Fruit fly (Drosophila melanogaster) whole organism, embryonic: ENCODE data around the gene Cul3.
A peak's percentile ranks its signal among the peaks of the same experiment; 100 is the strongest.

Experiments
- Asciz ChIP-seq: fragments of 200-800 bp; sonication (Bioruptor generic); optimal IDR thresholded peaks from 2 replicates; lab custom pipeline; 2017; ENCODE audit warnings: missing biosample characterization, mild to moderate bottlenecking, missing genetic modification characterization, missing genetic modification reagents
- Bgb ChIP-seq: fragments of 200-800 bp; sonication (Bioruptor generic); IDR thresholded peaks from 2 replicates; pipeline ENCODE4 v1.3.6; 2022; ENCODE audit warnings: missing biosample characterization, missing genetic modification characterization; ENCODE audit not compliant: partially characterized antibody
- CG10654 ChIP-seq: fragments of 200-800 bp; sonication (Bioruptor generic); optimal IDR thresholded peaks from 2 replicates; lab custom pipeline; 2016; ENCODE audit warnings: missing biosample characterization, missing genetic modification characterization
- CG10959 ChIP-seq: fragments of 200-800 bp; sonication (Bioruptor generic); IDR thresholded peaks from 2 replicates; pipeline ENCODE4 v1.3.6; 2022; ENCODE audit warnings: missing biosample characterization, missing genetic modification characterization
- CG1233 ChIP-seq: fragments of 200-800 bp; sonication (Bioruptor generic); optimal IDR thresholded peaks from 4 replicates; lab custom pipeline; 2018; ENCODE audit warnings: missing biosample characterization, mild to moderate bottlenecking, missing genetic modification characterization
- CG13894 ChIP-seq: fragments of 200-800 bp; sonication (Bioruptor generic); optimal IDR thresholded peaks from 3 replicates; lab custom pipeline; 2018; ENCODE audit warnings: missing biosample characterization, mild to moderate bottlenecking, missing genetic modification characterization, moderate library complexity
- CG15514 ChIP-seq: fragments of 200-800 bp; sonication (Bioruptor generic); optimal IDR thresholded peaks from 3 replicates; lab custom pipeline; 2017; ENCODE audit warnings: missing biosample characterization, missing genetic modification characterization, mild to moderate bottlenecking, moderate library complexity, missing genetic modification reagents
- CG16815 ChIP-seq: fragments of 200-800 bp; sonication (Bioruptor generic); optimal IDR thresholded peaks from 3 replicates; lab custom pipeline; 2017; ENCODE audit warnings: missing biosample characterization, mild to moderate bottlenecking, missing genetic modification characterization
- CG17385 ChIP-seq: fragments of 200-800 bp; sonication (Bioruptor generic); optimal IDR thresholded peaks from 3 replicates; lab custom pipeline; 2018; ENCODE audit warnings: missing biosample characterization, mild to moderate bottlenecking, missing genetic modification characterization
- CG17568 ChIP-seq: fragments of 200-800 bp; sonication (Bioruptor generic); optimal IDR thresholded peaks from 2 replicates; lab custom pipeline; 2018; ENCODE audit warnings: missing biosample characterization, mild to moderate bottlenecking, missing genetic modification characterization, moderate library complexity
- CG17912 ChIP-seq: fragments of 200-800 bp; sonication (Bioruptor generic); optimal IDR thresholded peaks from 2 replicates; lab custom pipeline; 2018; ENCODE audit warnings: missing biosample characterization, mild to moderate bottlenecking, missing genetic modification characterization
- CG6175 ChIP-seq: fragments of 200-800 bp; sonication (Bioruptor generic); IDR thresholded peaks from 3 replicates; pipeline ENCODE4 v1.3.6; 2022; ENCODE audit warnings: missing biosample characterization, missing genetic modification characterization
- CG6683 ChIP-seq: fragments of 200-800 bp; sonication (Bioruptor generic); optimal IDR thresholded peaks from 2 replicates; lab custom pipeline; 2017; ENCODE audit warnings: missing biosample characterization, mild to moderate bottlenecking, missing genetic modification characterization, missing genetic modification reagents
- CG7928 ChIP-seq: fragments of 200-800 bp; sonication (Bioruptor generic); optimal IDR thresholded peaks from 2 replicates; lab custom pipeline; 2017; ENCODE audit warnings: missing biosample characterization, mild to moderate bottlenecking, missing genetic modification characterization
- D19A ChIP-seq: fragments of 200-800 bp; optimal IDR thresholded peaks from 3 replicates; lab custom pipeline; 2019; ENCODE audit warnings: missing biosample characterization, mild to moderate bottlenecking, missing genetic modification characterization, moderate library complexity
- Dek ChIP-seq: fragments of 200-800 bp; sonication (Bioruptor generic); optimal IDR thresholded peaks from 3 replicates; lab custom pipeline; 2019; ENCODE audit warnings: missing biosample characterization, mild to moderate bottlenecking, missing genetic modification characterization, moderate library complexity
- Dll ChIP-seq: fragments of 200-800 bp; sonication (Bioruptor generic); IDR thresholded peaks from 4 replicates; pipeline ENCODE4 v1.3.6; 2022; ENCODE audit warnings: missing biosample characterization, missing genetic modification characterization; ENCODE audit not compliant: partially characterized antibody
- E2f2 ChIP-seq: fragments of 200-800 bp; sonication (Bioruptor generic); IDR thresholded peaks from 2 replicates; pipeline ENCODE4 v1.3.6; 2022; ENCODE audit warnings: missing biosample characterization, missing genetic modification characterization
- Fer2 ChIP-seq: fragments of 200-800 bp; sonication (Bioruptor generic); optimal IDR thresholded peaks from 2 replicates; lab custom pipeline; 2018; ENCODE audit warnings: missing biosample characterization, mild to moderate bottlenecking, missing genetic modification characterization, moderate library complexity
- Fer3 ChIP-seq: fragments of 200-800 bp; sonication (Bioruptor generic); optimal IDR thresholded peaks from 2 replicates; lab custom pipeline; 2018; ENCODE audit warnings: missing biosample characterization, mild to moderate bottlenecking, missing genetic modification characterization, moderate library complexity
- HmgZ ChIP-seq: fragments of 200-800 bp; sonication (Bioruptor generic); optimal IDR thresholded peaks from 2 replicates; lab custom pipeline; 2018; ENCODE audit warnings: missing biosample characterization, mild to moderate bottlenecking, missing genetic modification characterization
- Med ChIP-seq: fragments of 200-800 bp; sonication (Bioruptor generic); peaks from one replicate; lab custom pipeline; 2016; ENCODE audit warnings: missing biosample characterization, missing genetic modification characterization, mild to moderate bottlenecking, inconsistent platforms, moderate library complexity
- Nf-YC ChIP-seq: fragments of 200-800 bp; optimal IDR thresholded peaks from 3 replicates; lab custom pipeline; 2019; ENCODE audit warnings: missing biosample characterization, mild to moderate bottlenecking, missing genetic modification characterization, moderate library complexity
- Optix ChIP-seq: fragments of 200-800 bp; sonication (Bioruptor generic); IDR thresholded peaks from 3 replicates; pipeline ENCODE4 v1.3.6; 2022; ENCODE audit warnings: missing biosample characterization, missing genetic modification characterization
- Rfx ChIP-seq: fragments of 200-800 bp; sonication (Bioruptor generic); IDR thresholded peaks from 2 replicates; pipeline ENCODE4 v1.3.6; 2022; ENCODE audit warnings: missing biosample characterization, missing genetic modification characterization
- TFAM ChIP-seq: fragments of 200-800 bp; sonication (Bioruptor generic); optimal IDR thresholded peaks from 2 replicates; lab custom pipeline; 2017; ENCODE audit warnings: missing biosample characterization, missing genetic modification characterization, inconsistent platforms
- Xbp1 ChIP-seq: fragments of 200-800 bp; sonication (Bioruptor generic); optimal IDR thresholded peaks from 3 replicates; lab custom pipeline; 2016; ENCODE audit warnings: missing biosample characterization, mild to moderate bottlenecking, missing genetic modification characterization
- Xrp1 ChIP-seq: fragments of 200-800 bp; sonication (Bioruptor generic); IDR thresholded peaks from 2 replicates; pipeline ENCODE4 v1.3.6; 2022; ENCODE audit warnings: missing biosample characterization, missing genetic modification characterization
- YL-1 ChIP-seq: fragments of 200-800 bp; sonication (Bioruptor generic); optimal IDR thresholded peaks from 3 replicates; lab custom pipeline; 2017; ENCODE audit warnings: missing biosample characterization, mild to moderate bottlenecking, missing genetic modification characterization
- bsh ChIP-seq, 2 experiments: fragments of 200-800 bp; sonication (Bioruptor generic); optimal IDR thresholded peaks; 2 replicates each; lab custom pipeline; 2017 to 2018; ENCODE audit warnings: mild to moderate bottlenecking in 2 of 2, missing biosample characterization in 2 of 2, missing genetic modification characterization in 2 of 2, moderate library complexity in 1 of 2
- cg ChIP-seq: fragments of 200-800 bp; sonication (Bioruptor generic); optimal IDR thresholded peaks from 3 replicates; lab custom pipeline; 2019; ENCODE audit warnings: missing biosample characterization, mild to moderate bottlenecking, missing genetic modification characterization, moderate library complexity
- chinmo ChIP-seq: fragments of 200-800 bp; sonication (Bioruptor generic); IDR thresholded peaks from 4 replicates; pipeline ENCODE4 v1.3.6; 2022; ENCODE audit warnings: missing biosample characterization, missing genetic modification characterization; ENCODE audit not compliant: partially characterized antibody
- chm ChIP-seq: fragments of 200-800 bp; sonication (Bioruptor generic); IDR thresholded peaks from 2 replicates; pipeline ENCODE4 v1.3.6; 2022; ENCODE audit warnings: missing biosample characterization, missing genetic modification characterization
- exex ChIP-seq: fragments of 200-800 bp; sonication (Bioruptor generic); optimal IDR thresholded peaks from 4 replicates; lab custom pipeline; 2018; ENCODE audit warnings: missing biosample characterization, mild to moderate bottlenecking, missing genetic modification characterization, moderate library complexity
- ftz-f1 ChIP-seq: fragments of 200-800 bp; sonication (Bioruptor generic); optimal IDR thresholded peaks from 2 replicates; lab custom pipeline; 2016; ENCODE audit warnings: missing biosample characterization, missing genetic modification characterization
- grn ChIP-seq: fragments of 200-800 bp; sonication (Bioruptor generic); optimal IDR thresholded peaks from 3 replicates; lab custom pipeline; 2017; ENCODE audit warnings: missing biosample characterization, missing genetic modification characterization
- gro ChIP-seq: fragments of 200-800 bp; sonication (Bioruptor generic); optimal IDR thresholded peaks from 2 replicates; lab custom pipeline; 2016; ENCODE audit warnings: missing biosample characterization, missing genetic modification characterization
- ken ChIP-seq: fragments of 200-800 bp; sonication (Bioruptor generic); IDR thresholded peaks from 3 replicates; pipeline ENCODE4 v1.3.6; 2022; ENCODE audit warnings: missing biosample characterization, missing genetic modification characterization
- lov ChIP-seq, 2 experiments: fragments of 200-800 bp in 1 of 2; fragments of >200 bp in 1 of 2; sonication (Bioruptor generic) in 1 of 2; IDR thresholded peaks in 1 of 2; optimal IDR thresholded peaks in 1 of 2; 2 replicates in 1 of 2; 3 replicates in 1 of 2; pipeline versions ENCODE4 v1.3.6 to Lab custom; 2017 to 2022; ENCODE audit warnings: missing biosample characterization in 1 of 2, missing genetic modification characterization in 1 of 2
- nmo ChIP-seq: fragments of 200-800 bp; sonication (Bioruptor generic); optimal IDR thresholded peaks from 2 replicates; lab custom pipeline; 2018; ENCODE audit warnings: missing biosample characterization, mild to moderate bottlenecking, missing genetic modification characterization, moderate library complexity
- odd ChIP-seq: fragments of 200-800 bp; sonication (Bioruptor generic); optimal IDR thresholded peaks from 2 replicates; lab custom pipeline; 2017; ENCODE audit warnings: missing biosample characterization, mild to moderate bottlenecking, missing genetic modification characterization
- onecut ChIP-seq: fragments of 200-800 bp; sonication (Bioruptor generic); IDR thresholded peaks from 2 replicates; pipeline ENCODE4 v1.3.6; 2022; ENCODE audit warnings: missing biosample characterization, missing genetic modification characterization
- pnt ChIP-seq: fragments of 200-800 bp; sonication (Bioruptor generic); optimal IDR thresholded peaks from 3 replicates; lab custom pipeline; 2016; ENCODE audit warnings: missing biosample characterization, missing genetic modification characterization
- pzg ChIP-seq: fragments of 200-800 bp; sonication (Bioruptor generic); optimal IDR thresholded peaks from 3 replicates; lab custom pipeline; 2018; ENCODE audit warnings: missing biosample characterization, mild to moderate bottlenecking, missing genetic modification characterization, moderate library complexity
- repo ChIP-seq: fragments of 200-800 bp; sonication (Bioruptor generic); optimal IDR thresholded peaks from 2 replicates; lab custom pipeline; 2016; ENCODE audit warnings: missing biosample characterization, missing genetic modification characterization
- stwl ChIP-seq: fragments of 200-800 bp; sonication (Bioruptor generic); optimal IDR thresholded peaks from 3 replicates; lab custom pipeline; 2018; ENCODE audit warnings: missing biosample characterization, mild to moderate bottlenecking, missing genetic modification characterization, moderate library complexity
- tna ChIP-seq: fragments of 200-800 bp; sonication (Bioruptor generic); IDR thresholded peaks from 2 replicates; pipeline ENCODE4 v1.3.6; 2022; ENCODE audit warnings: missing biosample characterization, missing genetic modification characterization; ENCODE audit not compliant: partially characterized antibody
- trem ChIP-seq: fragments of 200-800 bp; optimal IDR thresholded peaks from 3 replicates; lab custom pipeline; 2019; ENCODE audit warnings: missing biosample characterization, mild to moderate bottlenecking, missing genetic modification characterization, moderate library complexity
- usp ChIP-seq: fragments of >200 bp; optimal IDR thresholded peaks from 2 replicates; lab custom pipeline; 2017; ENCODE audit warnings: missing biosample characterization, missing genetic modification characterization
- vvl ChIP-seq: fragments of 200-800 bp; sonication (Bioruptor generic); IDR thresholded peaks from 2 replicates; pipeline ENCODE4 v1.3.6; 2022; ENCODE audit warnings: missing biosample characterization, missing genetic modification characterization

Gene Cul3

dm6 chr2L:15264483-15264987 is 7.3 kb downstream of the Cul3 start, which contains the start of gene yuri (continued):
- peak; percentile 37; the same call in 1 of the 2 replicates for TF ChIP-seq Bgb (GFP tag; lab: Robert Waterston, UW)
- peak; percentile 85 for TF ChIP-seq chm (GFP tag; lab: Robert Waterston, UW)
- peak; percentile 32 for TF ChIP-seq CG15514 (GFP tag; lab: Kevin White, UChicago)
- TF ChIP-seq CG1233 (GFP tag; lab: Kevin White, UChicago): peak; percentile 38
- peak; percentile 27 for TF ChIP-seq CG7928 (GFP tag; lab: Kevin White, UChicago)
- peak; percentile 30 for TF ChIP-seq exex (tag; lab: Kevin White, UChicago)
- no peak for TF ChIP-seq Fer2 (tag; lab: Kevin White, UChicago)
- TF ChIP-seq CG6175 (GFP tag; lab: Robert Waterston, UW): peak; percentile 27; the same call in 1 of the 3 replicates
- peak; percentile 48 for TF ChIP-seq odd (GFP tag; lab: Kevin White, UChicago)
- no peak for TF ChIP-seq lov (optimal IDR thresholded peaks at IDR 0.05; lab: Kevin White, UChicago)
- peak; percentile 65; the same call in 1 of the 3 replicates for TF ChIP-seq lov (GFP tag; IDR thresholded peaks at IDR 0.05; lab: Robert Waterston, UW)
- TF ChIP-seq ken (GFP tag; lab: Robert Waterston, UW): peak; percentile 17; the same call in 1 of the 3 replicates
- no peak for TF ChIP-seq Fer3 (tag; lab: Kevin White, UChicago)
- no peak for TF ChIP-seq CG10959 (GFP tag; lab: Robert Waterston, UW)
- peak; percentile 61 for TF ChIP-seq onecut (GFP tag; lab: Robert Waterston, UW)
- TF ChIP-seq stwl: peak; percentile 10
- peak; percentile 36; the same call in 1 of the 2 replicates for TF ChIP-seq tna (GFP tag; lab: Robert Waterston, UW)
- TF ChIP-seq CG17568: peak; percentile 53
- no peak for TF ChIP-seq CG10654 (GFP tag; lab: Kevin White, UChicago)
- TF ChIP-seq CG6683 (GFP tag; lab: Kevin White, UChicago): peak; percentile 34
- no peak for TF ChIP-seq TFAM
- TF ChIP-seq pnt (GFP tag; lab: Kevin White, UChicago): no peak
- no peak for TF ChIP-seq usp (GFP tag; lab: Kevin White, UChicago)
- peak; percentile 89 for TF ChIP-seq Med (GFP tag; lab: Kevin White, UChicago)
- TF ChIP-seq E2f2: peak; percentile 33; the same call in 1 of the 2 replicates
- TF ChIP-seq ftz-f1 (GFP tag; lab: Kevin White, UChicago): peak; percentile 62
- TF ChIP-seq Xbp1 (GFP tag; lab: Kevin White, UChicago): no peak
- TF ChIP-seq HmgZ (tag; lab: Kevin White, UChicago): peak; percentile 57
- TF ChIP-seq CG17385: peak; percentile 57
- TF ChIP-seq gro (GFP tag; lab: Kevin White, UChicago): peak; percentile 64
- TF ChIP-seq Asciz (GFP tag; lab: Kevin White, UChicago): peak; percentile 47
- peak; percentile 18 for TF ChIP-seq CG17912 (GFP tag; lab: Kevin White, UChicago)
- TF ChIP-seq Xrp1: peak; percentile 58; the same call in 1 of the 2 replicates
- peak; percentile 47; the same call in 1 of the 2 replicates for TF ChIP-seq Rfx
- no peak for TF ChIP-seq D19A (tag; lab: Kevin White, UChicago)
- TF ChIP-seq cg (GFP tag; lab: Kevin White, UChicago): peak; percentile 61

- TF ChIP-seq Optix (GFP tag; lab: Robert Waterston, UW) (no peak), grn (GFP tag; lab: Kevin White, UChicago) (peak; percentile 60), trem (tag; lab: Kevin White, UChicago) (peak; percentile 98), chinmo (GFP tag; lab: Robert Waterston, UW) (no peak), repo (GFP tag; lab: Kevin White, UChicago) (no peak), Dek (tag; lab: Kevin White, UChicago) (no peak), CG16815 (GFP tag; lab: Kevin White, UChicago) (no peak), vvl (GFP tag; lab: Robert Waterston, UW) (no peak), Nf-YC (tag; lab: Kevin White, UChicago) (peak; percentile 7), nmo (peak; percentile 57), YL-1 (GFP tag; lab: Kevin White, UChicago) (peak; percentile 34), Dll (peak; percentile 64; the same call in 1 of the 4 replicates), bsh (GFP tag; optimal IDR thresholded peaks at IDR 0.05; lab: Kevin White, UChicago) (no peak), pzg (peak; percentile 36), CG13894 (tag; lab: Kevin White, UChicago) (no peak)
These were observed 15.6 kb downstream of the Cul3 start, which contains the start of the genes PolD3 and Uxt for dm6 chr2L:15256249-15256648. PolD3 (minus strand) TSS chr2L:15256304. Uxt (plus strand) TSS chr2L:15256581.
